Worm (Caenorhabditis elegans) whole organism, L4 larva: ENCODE results near the gene F22F1.2.

Experiments used
- D1046.2 ChIP-seq: fragments of 200-800 bp; sonication (Bioruptor generic); IDR thresholded peaks from 2 replicates; pipeline ENCODE4 v1.3.6; 2022; ENCODE audit warnings: missing genetic modification characterization, missing compliant biosample characterization
- F26F4.8 ChIP-seq: fragments of 200-800 bp; sonication (Bioruptor generic); conservative IDR thresholded peaks from 2 replicates; pipeline ENCODE4 v1.3.6; 2022; ENCODE audit warnings: missing genetic modification characterization, missing compliant biosample characterization
- F37D6.2 ChIP-seq: sonication (generic microtip); optimal IDR thresholded peaks from 2 replicates; lab custom pipeline; 2016; ENCODE audit warnings: mild to moderate bottlenecking, missing genetic modification characterization, missing compliant biosample characterization
- F44E2.7 ChIP-seq: fragments of 200-800 bp; sonication (Bioruptor generic); IDR thresholded peaks from 2 replicates; pipeline ENCODE4 v2.1.2; 2022; ENCODE audit warnings: missing genetic modification characterization, missing compliant biosample characterization
- T20F7.1 ChIP-seq: fragments of 200-800 bp; sonication (Bioruptor generic); optimal IDR thresholded peaks from 2 replicates; lab custom pipeline; 2018; ENCODE audit warnings: mild to moderate bottlenecking, missing genetic modification characterization, missing compliant biosample characterization
- Y105C5A.15 ChIP-seq: fragments of 200-800 bp; sonication (Bioruptor generic); IDR thresholded peaks from 2 replicates; pipeline ENCODE4 v1.3.6; 2022; ENCODE audit warnings: missing genetic modification characterization, missing compliant biosample characterization
- Y75B8A.6 ChIP-seq: fragments of 200-800 bp; sonication (Bioruptor generic); IDR thresholded peaks from 2 replicates; pipeline ENCODE4 v1.3.6; 2022; ENCODE audit warnings: missing genetic modification reagents, missing genetic modification characterization, missing compliant biosample characterization
- aha-1 ChIP-seq: fragments of 150-350 bp; peaks from one replicate; lab custom pipeline; 2014; ENCODE audit warnings: missing biosample characterization, missing genetic modification characterization
- attf-4 ChIP-seq: sonication (generic microtip); optimal IDR thresholded peaks from 3 replicates; lab custom pipeline; 2017; ENCODE audit warnings: missing biosample characterization, missing genetic modification characterization
- ceh-28 ChIP-seq: fragments of 150-350 bp; optimal IDR thresholded peaks from 2 replicates; lab custom pipeline; 2014; ENCODE audit warnings: missing biosample characterization, missing genetic modification reagents, missing genetic modification characterization
- ceh-32 ChIP-seq: sonication (generic microtip); optimal IDR thresholded peaks from 2 replicates; lab custom pipeline; 2016; ENCODE audit warnings: mild to moderate bottlenecking, missing genetic modification characterization, missing compliant biosample characterization; ENCODE audit not compliant: poor library complexity
- ceh-44 ChIP-seq: fragments of 200-800 bp; sonication (Bioruptor generic); IDR thresholded peaks from 2 replicates; pipeline ENCODE4 v1.3.6; 2022; ENCODE audit warnings: missing genetic modification reagents, missing genetic modification characterization, missing compliant biosample characterization
- ces-1 ChIP-seq: fragments of 150-350 bp; sonication (generic microtip); optimal IDR thresholded peaks from 4 replicates; lab custom pipeline; 2014; ENCODE audit warnings: missing biosample characterization, missing genetic modification reagents, missing genetic modification characterization
- daf-16 ChIP-seq, 3 experiments: sonication (generic microtip); optimal IDR thresholded peaks; 2 replicates each; lab custom pipeline; 2016 to 2017; ENCODE audit warnings: missing genetic modification characterization in 3 of 3, missing genetic modification reagents in 3 of 3, mild to moderate bottlenecking in 2 of 3, missing compliant biosample characterization in 2 of 3, missing biosample characterization in 1 of 3, moderate library complexity in 1 of 3
- dmd-6 ChIP-seq: fragments of 200-800 bp; sonication (Bioruptor generic); IDR thresholded peaks from 2 replicates; pipeline ENCODE4 v1.3.6; 2022; ENCODE audit warnings: missing genetic modification reagents, missing genetic modification characterization, missing compliant biosample characterization
- dve-1 ChIP-seq: sonication (generic microtip); optimal IDR thresholded peaks from 2 replicates; lab custom pipeline; 2017; ENCODE audit warnings: antibody characterized with exemption, mild to moderate bottlenecking, missing genetic modification characterization, missing compliant biosample characterization; ENCODE audit not compliant: insufficient read depth
- fkh-10 ChIP-seq: fragments of 150-350 bp; optimal IDR thresholded peaks from 2 replicates; lab custom pipeline; 2014; ENCODE audit warnings: missing biosample characterization, missing genetic modification reagents, missing genetic modification characterization
- hif-1 ChIP-seq, 2 experiments: sonication (generic microtip); optimal IDR thresholded peaks; 2 replicates each; lab custom pipeline; 2016 to 2017; ENCODE audit warnings: missing compliant biosample characterization in 2 of 2, missing genetic modification characterization in 2 of 2, missing genetic modification reagents in 2 of 2, missing genotype in 2 of 2, mild to moderate bottlenecking in 1 of 2
- hlh-11 ChIP-seq: fragments of 200-800 bp; sonication (Bioruptor generic); optimal IDR thresholded peaks from 2 replicates; lab custom pipeline; 2018; ENCODE audit warnings: mild to moderate bottlenecking, missing genetic modification characterization, missing compliant biosample characterization
- hlh-30 ChIP-seq: sonication (generic microtip); optimal IDR thresholded peaks from 2 replicates; lab custom pipeline; 2017; ENCODE audit warnings: antibody characterized with exemption, mild to moderate bottlenecking, missing genetic modification characterization, missing compliant biosample characterization; ENCODE audit not compliant: insufficient read depth
- hmg-1.1 ChIP-seq: fragments of 200-800 bp; sonication (Bioruptor generic); IDR thresholded peaks from 2 replicates; pipeline ENCODE4 v1.3.6; 2022; ENCODE audit warnings: missing genetic modification reagents, missing genetic modification characterization, missing compliant biosample characterization
- jun-1 ChIP-seq: fragments of 150-350 bp; optimal IDR thresholded peaks from 2 replicates; lab custom pipeline; 2014; ENCODE audit warnings: missing biosample characterization, missing genetic modification reagents, missing genetic modification characterization
- lim-7 ChIP-seq: fragments of 200-800 bp; sonication (Bioruptor generic); IDR thresholded peaks from 2 replicates; pipeline ENCODE4 v1.3.6; 2022; ENCODE audit warnings: missing genetic modification characterization, missing compliant biosample characterization
- lin-13 ChIP-seq: fragments of 150-350 bp; optimal IDR thresholded peaks from 2 replicates; lab custom pipeline; 2014; ENCODE audit warnings: missing biosample characterization, missing genetic modification reagents, missing genetic modification characterization
- lin-38 ChIP-seq: fragments of 200-800 bp; sonication (Bioruptor generic); IDR thresholded peaks from 2 replicates; pipeline ENCODE4 v1.3.6; 2022; ENCODE audit warnings: missing genetic modification reagents, missing genetic modification characterization, missing compliant biosample characterization
- lin-39 ChIP-seq: fragments of 150-350 bp; optimal IDR thresholded peaks from 2 replicates; lab custom pipeline; 2014; ENCODE audit warnings: missing biosample characterization, missing genetic modification reagents, missing genetic modification characterization
- lir-3 ChIP-seq: sonication (generic microtip); optimal IDR thresholded peaks from 2 replicates; lab custom pipeline; 2016; ENCODE audit warnings: mild to moderate bottlenecking, missing genetic modification characterization, missing compliant biosample characterization
- mdl-1 ChIP-seq, 2 experiments: fragments of 150-350 bp in 1 of 2; sonication (generic microtip) in 1 of 2; optimal IDR thresholded peaks; 2 replicates each; lab custom pipeline; 2014 to 2017; ENCODE audit warnings: missing biosample characterization in 2 of 2, missing genetic modification characterization in 2 of 2
- mep-1 ChIP-seq: fragments of 150-350 bp; sonication (generic microtip); optimal IDR thresholded peaks from 3 replicates; lab custom pipeline; 2014; ENCODE audit warnings: missing biosample characterization, missing genetic modification characterization
- mes-2 ChIP-seq: sonication (generic microtip); optimal IDR thresholded peaks from 2 replicates; lab custom pipeline; 2016; ENCODE audit warnings: missing genotype, mild to moderate bottlenecking, missing genetic modification characterization, missing compliant biosample characterization; ENCODE audit not compliant: poor library complexity, severe bottlenecking
- mxl-2 ChIP-seq: fragments of 200-800 bp; sonication (Bioruptor generic); conservative IDR thresholded peaks from 2 replicates; pipeline ENCODE4 v1.3.6; 2022; ENCODE audit warnings: missing genetic modification reagents, missing genetic modification characterization, missing compliant biosample characterization
- nhr-10 ChIP-seq: fragments of 150-350 bp; optimal IDR thresholded peaks from 2 replicates; lab custom pipeline; 2014; ENCODE audit warnings: missing biosample characterization, missing genetic modification characterization
- nhr-11 ChIP-seq: fragments of 150-350 bp; optimal IDR thresholded peaks from 2 replicates; lab custom pipeline; 2014; ENCODE audit warnings: missing biosample characterization, missing genetic modification characterization
- nhr-237 ChIP-seq: sonication (generic microtip); optimal IDR thresholded peaks from 2 replicates; lab custom pipeline; 2017; ENCODE audit warnings: missing biosample characterization, missing genetic modification characterization
- nhr-28 ChIP-seq: fragments of 150-350 bp; optimal IDR thresholded peaks from 2 replicates; lab custom pipeline; 2014; ENCODE audit warnings: missing biosample characterization, missing genetic modification characterization
- nhr-77 ChIP-seq: fragments of 150-350 bp; optimal IDR thresholded peaks from 2 replicates; lab custom pipeline; 2014; ENCODE audit warnings: missing biosample characterization, missing genetic modification characterization
- php-3 ChIP-seq: fragments of 200-800 bp; sonication (Bioruptor generic); IDR thresholded peaks from 2 replicates; pipeline ENCODE4 v1.3.6; 2022; ENCODE audit warnings: missing genetic modification reagents, missing genetic modification characterization, missing compliant biosample characterization
- pqm-1 ChIP-seq: sonication (generic microtip); optimal IDR thresholded peaks from 2 replicates; lab custom pipeline; 2017; ENCODE audit warnings: missing biosample characterization, missing genetic modification characterization
- rbr-2 ChIP-seq: sonication (generic microtip); optimal IDR thresholded peaks from 2 replicates; lab custom pipeline; 2016; ENCODE audit warnings: missing genotype, missing genetic modification characterization, missing compliant biosample characterization
- sdz-12 ChIP-seq: fragments of 200-800 bp; sonication (Bioruptor generic); optimal IDR thresholded peaks from 2 replicates; lab custom pipeline; 2018; ENCODE audit warnings: mild to moderate bottlenecking, missing genetic modification characterization, missing compliant biosample characterization
- skn-1 ChIP-seq: fragments of 150-350 bp; optimal IDR thresholded peaks from 2 replicates; lab custom pipeline; 2014; ENCODE audit warnings: missing biosample characterization, missing genetic modification characterization
- snpc-1.2 ChIP-seq: fragments of 200-800 bp; sonication (Bioruptor generic); IDR thresholded peaks from 2 replicates; pipeline ENCODE4 v1.3.6; 2022; ENCODE audit warnings: missing genetic modification reagents, missing genetic modification characterization, missing compliant biosample characterization
- spr-1 ChIP-seq: sonication (generic microtip); optimal IDR thresholded peaks from 2 replicates; lab custom pipeline; 2016; ENCODE audit warnings: mild to moderate bottlenecking, missing genetic modification characterization, missing compliant biosample characterization
- unc-130 ChIP-seq: sonication (generic microtip); optimal IDR thresholded peaks from 2 replicates; lab custom pipeline; 2016; ENCODE audit warnings: missing genetic modification reagents, missing genetic modification characterization, missing compliant biosample characterization
- unc-62 ChIP-seq, 3 experiments: fragments of 150-350 bp in 1 of 3; sonication (generic microtip); optimal IDR thresholded peaks in 2 of 3; peaks in 1 of 3; 1 replicate in 1 of 3; 2 replicates in 2 of 3; lab custom pipeline; 2014 to 2017; ENCODE audit warnings: missing biosample characterization in 3 of 3, missing genetic modification characterization in 3 of 3, missing genetic modification reagents in 3 of 3, missing genotype in 1 of 3
- vab-7 ChIP-seq: fragments of 200-800 bp; sonication (Bioruptor generic); IDR thresholded peaks from 2 replicates; pipeline ENCODE4 v1.3.6; 2022; ENCODE audit warnings: missing genetic modification reagents, missing genetic modification characterization, missing compliant biosample characterization
- zag-1 ChIP-seq: fragments of 150-350 bp; optimal IDR thresholded peaks from 2 replicates; lab custom pipeline; 2014; ENCODE audit warnings: missing biosample characterization, missing genetic modification characterization

Gene F22F1.2

DNA sequence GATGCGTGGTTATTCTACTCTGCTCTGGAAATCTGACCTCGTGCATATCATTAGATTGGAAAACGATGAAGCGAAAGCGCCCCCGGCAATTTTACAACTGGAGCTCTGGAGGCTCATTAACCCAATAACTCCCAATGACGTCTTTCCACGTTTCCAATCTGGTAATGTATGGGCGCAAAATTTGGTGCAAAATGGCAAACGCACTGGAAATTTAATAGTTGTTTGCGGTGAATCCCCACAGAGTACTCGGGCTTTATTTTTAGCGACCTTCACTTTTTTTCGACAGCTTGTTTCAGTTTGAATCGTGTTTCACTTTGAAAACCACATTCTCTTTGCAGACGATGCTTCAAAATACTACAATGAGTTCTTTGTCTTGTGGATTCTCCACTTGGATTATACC lies 23.1 kb upstream of the F22F1.2 start, which contains the start of gene C17H11.1:
C17H11.1 (plus strand) TSS at position 301 of the 400 bp plus-strand sequence.
- TF ChIP-seq lin-13 = no peak
- TF ChIP-seq ces-1 (GFP tag; lab: Kevin White, UChicago) = no peak
- no peak for TF ChIP-seq nhr-237 (tag; lab: Kevin White, UChicago)
- no peak for TF ChIP-seq mep-1 (tag; lab: Kevin White, UChicago)
- TF ChIP-seq lin-39 (tag; lab: Kevin White, UChicago) = no peak
- no peak for TF ChIP-seq nhr-10 (tag; lab: Kevin White, UChicago)
- no peak for TF ChIP-seq lin-38 (GFP tag; lab: Robert Waterston, UW)
- TF ChIP-seq skn-1 (tag; lab: Kevin White, UChicago) = no peak
- no peak for TF ChIP-seq Y105C5A.15 (GFP tag; lab: Robert Waterston, UW)
- no peak for TF ChIP-seq hmg-1.1 (GFP tag; lab: Robert Waterston, UW)
- TF ChIP-seq, all 104 proteins: peak for 0

DNA sequence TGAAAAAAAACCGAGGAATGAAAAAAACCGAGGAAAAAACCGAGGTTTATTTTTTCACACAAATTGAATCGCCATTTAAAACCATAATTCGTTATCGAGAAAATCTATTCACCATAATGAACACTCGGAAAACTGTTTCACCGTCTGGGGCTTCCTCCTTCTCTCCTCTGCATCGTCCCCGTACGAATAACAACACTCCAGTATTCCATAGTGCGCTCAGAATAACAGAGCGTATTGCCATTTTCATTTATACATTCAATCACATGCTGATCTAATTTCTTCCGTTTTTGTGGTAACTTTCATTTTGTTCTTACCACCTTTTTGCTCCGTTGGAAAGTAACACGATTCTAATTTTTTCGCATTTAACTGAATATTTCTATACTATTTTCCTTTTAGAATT lies 19.0 kb upstream of the F22F1.2 start, which contains the start of gene C17H11.2:
C17H11.2 (plus strand) TSS at position 397 of the 400 bp plus-strand sequence.
- TF ChIP-seq zag-1 = no peak
- TF ChIP-seq jun-1 (tag; lab: Kevin White, UChicago) = no peak
- peak; percentile 5 for TF ChIP-seq pqm-1 (tag; lab: Kevin White, UChicago)
- TF ChIP-seq hlh-30 = peak; percentile 66
- peak; percentile 72 for TF ChIP-seq T20F7.1 (GFP tag; lab: Kevin White, UChicago)
- no peak for TF ChIP-seq fkh-10 (GFP tag; lab: Kevin White, UChicago)
- TF ChIP-seq daf-16 (GFP tag; optimal IDR thresholded peaks at IDR 0.05; lab: Kevin White, UChicago) = no peak
- peak; percentile 63 for TF ChIP-seq daf-16 (tag; optimal IDR thresholded peaks at IDR 0.05; lab: Kevin White, UChicago)
- TF ChIP-seq F26F4.8 (GFP tag; lab: Robert Waterston, UW) = no peak
- TF ChIP-seq unc-62 (GFP tag; optimal IDR thresholded peaks at IDR 0.05 in 1 of 2; lab: Kevin White, UChicago) = peak in 1 of 2 experiments; percentile 94
- TF ChIP-seq unc-62 (tag; optimal IDR thresholded peaks at IDR 0.05; lab: Kevin White, UChicago) = no peak
- TF ChIP-seq D1046.2 (GFP tag; lab: Robert Waterston, UW) = no peak
- no peak for TF ChIP-seq snpc-1.2
- no peak for TF ChIP-seq Y75B8A.6
- no peak for TF ChIP-seq rbr-2 (tag; lab: Kevin White, UChicago)
- TF ChIP-seq hmg-1.1 (GFP tag; lab: Robert Waterston, UW) = no peak
- peak; percentile 48 for TF ChIP-seq mes-2 (tag; lab: Kevin White, UChicago)
- TF ChIP-seq nhr-28 (tag; lab: Kevin White, UChicago) = peak; percentile 46
- TF ChIP-seq dve-1 (tag; lab: Kevin White, UChicago) = peak; percentile 46
- no peak for TF ChIP-seq lin-13
- TF ChIP-seq hlh-11 (tag; lab: Kevin White, UChicago) = peak; percentile 8
- no peak for TF ChIP-seq nhr-77 (tag; lab: Kevin White, UChicago)
- TF ChIP-seq F44E2.7 = no peak

DNA sequence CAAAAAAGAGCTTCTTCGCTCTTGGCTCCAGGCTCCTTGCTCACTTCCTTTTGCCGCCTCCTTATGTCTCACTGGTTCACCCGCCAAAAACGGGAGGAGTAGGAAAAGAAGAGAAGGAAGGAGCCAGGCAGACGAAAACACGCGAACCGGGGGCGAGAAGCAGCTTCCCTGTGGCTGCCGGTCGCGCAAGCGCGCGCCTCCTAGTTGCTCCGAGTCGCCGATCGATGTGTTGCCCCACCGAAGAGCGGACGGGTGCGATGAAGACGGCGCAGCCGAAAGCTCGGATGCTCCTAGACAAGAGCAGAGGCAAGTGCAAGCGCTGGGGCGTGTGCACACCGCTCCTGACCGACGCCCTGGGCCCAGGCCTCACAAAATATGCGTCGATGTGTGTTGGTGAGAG lies 13.0 kb upstream of the F22F1.2 start:
- no peak for TF ChIP-seq mxl-2 (GFP tag; lab: Robert Waterston, UW)
- TF ChIP-seq sdz-12 (GFP tag; lab: Kevin White, UChicago) = no peak
- no peak for TF ChIP-seq attf-4 (tag; lab: Kevin White, UChicago)
- no peak for TF ChIP-seq lin-39 (tag; lab: Kevin White, UChicago)
- TF ChIP-seq unc-130 (GFP tag; lab: Kevin White, UChicago) = no peak
- 0 out of 2 replicates have a peak, but pooled peaks have one; percentile 18 for TF ChIP-seq dmd-6 (GFP tag; lab: Robert Waterston, UW)
- TF ChIP-seq spr-1 (tag; lab: Kevin White, UChicago) = peak; percentile 24
- no peak for TF ChIP-seq lim-7 (GFP tag; lab: Robert Waterston, UW)
- no peak for TF ChIP-seq nhr-11 (tag; lab: Kevin White, UChicago)
- peak; percentile 41 for TF ChIP-seq ceh-28
- peak; percentile 91 for TF ChIP-seq F37D6.2
- TF ChIP-seq F26F4.8 (GFP tag; lab: Robert Waterston, UW) = no peak
- TF ChIP-seq hif-1 (tag; optimal IDR thresholded peaks at IDR 0.05; lab: Kevin White, UChicago) = peak in 1 of 2 experiments; percentile 40
- TF ChIP-seq mdl-1 (tag; optimal IDR thresholded peaks at IDR 0.05; lab: Kevin White, UChicago) = peak in 1 of 2 experiments; percentile 43
- no peak for TF ChIP-seq ceh-32 (tag; lab: Kevin White, UChicago)
- peak; percentile 74 for TF ChIP-seq mep-1 (tag; lab: Kevin White, UChicago)
- peak; percentile 26 for TF ChIP-seq aha-1
- peak; percentile 4 for TF ChIP-seq lir-3 (tag; lab: Kevin White, UChicago)
- 0 out of 2 replicates have a peak, but pooled peaks have one; percentile 15 for TF ChIP-seq ceh-44 (GFP tag; lab: Robert Waterston, UW)
- peak; percentile 55; the same call in 1 of the 2 replicates for TF ChIP-seq vab-7 (GFP tag; lab: Robert Waterston, UW)
- TF ChIP-seq php-3 = peak; percentile 33; the same call in 1 of the 2 replicates
